Fruit fly (Drosophila melanogaster) whole organism, wandering third instar larva: ENCODE results near the gene CG46309.
A peak's percentile ranks its signal among the peaks of the same experiment; 100 is the strongest.

ENCODE experiments used
- Abd-B ChIP-seq: fragments of >200 bp; optimal IDR thresholded peaks from 2 replicates; lab custom pipeline; 2017; ENCODE audit warnings: missing biosample characterization, missing genetic modification characterization
- CG9705 ChIP-seq: fragments of 200-800 bp; sonication (Bioruptor generic); optimal IDR thresholded peaks from 2 replicates; lab custom pipeline; 2018; ENCODE audit warnings: missing biosample characterization, mild to moderate bottlenecking, missing genetic modification characterization
- HLH106 ChIP-seq: fragments of 200-800 bp; optimal IDR thresholded peaks from 3 replicates; lab custom pipeline; 2019; ENCODE audit warnings: missing biosample characterization, mild to moderate bottlenecking, missing genetic modification characterization, moderate library complexity
- Hr78 ChIP-seq: fragments of >200 bp; optimal IDR thresholded peaks from 2 replicates; lab custom pipeline; 2017; ENCODE audit warnings: missing biosample characterization, missing genetic modification characterization
- Mio ChIP-seq: sonication (Bioruptor generic); optimal IDR thresholded peaks from 2 replicates; lab custom pipeline; 2016; ENCODE audit warnings: missing biosample characterization, missing genetic modification characterization
- Vsx2 ChIP-seq: fragments of 200-300, 225-300 bp; sonication (Bioruptor generic); optimal IDR thresholded peaks from 2 replicates; lab custom pipeline; 2018; ENCODE audit warnings: missing biosample characterization, missing genetic modification characterization; ENCODE audit not compliant: partially characterized antibody
- ey ChIP-seq: fragments of 200-800 bp; sonication (Bioruptor generic); optimal IDR thresholded peaks from 2 replicates; lab custom pipeline; 2016; ENCODE audit warnings: missing biosample characterization, missing genetic modification characterization
- lola ChIP-seq: fragments of >200 bp; optimal IDR thresholded peaks from 2 replicates; lab custom pipeline; 2017; ENCODE audit warnings: missing biosample characterization, missing genetic modification characterization
- pan ChIP-seq: fragments of >200 bp; optimal IDR thresholded peaks from 2 replicates; lab custom pipeline; 2017
- psq ChIP-seq: fragments of 200-800 bp; sonication (Bioruptor generic); optimal IDR thresholded peaks from 3 replicates; lab custom pipeline; 2017; ENCODE audit warnings: missing biosample characterization, mild to moderate bottlenecking, missing genetic modification characterization, moderate library complexity
- tai ChIP-seq: sonication (Bioruptor generic); optimal IDR thresholded peaks from 2 replicates; lab custom pipeline; 2016; ENCODE audit warnings: missing biosample characterization, missing genetic modification characterization
- woc ChIP-seq: sonication (Bioruptor generic); optimal IDR thresholded peaks from 2 replicates; lab custom pipeline; 2016; ENCODE audit warnings: missing biosample characterization, mild to moderate bottlenecking, missing genetic modification characterization

dm6 chr2L:16285692-16286359 is 34.2 kb upstream of the CG46309 start:
- TF ChIP-seq Abd-B (GFP tag; lab: Kevin White, UChicago) (no peak), ey (GFP tag; lab: Kevin White, UChicago) (peak; percentile 89), Vsx2 (GFP tag; lab: Kevin White, UChicago) (no peak), CG9705 (GFP tag; lab: Kevin White, UChicago) (peak; percentile 63), HLH106 (tag; lab: Kevin White, UChicago) (peak; percentile 92), psq (GFP tag; lab: Kevin White, UChicago) (peak; percentile 74), Mio (peak; percentile 17), Hr78 (GFP tag; lab: Kevin White, UChicago) (no peak), woc (GFP tag; lab: Kevin White, UChicago) (no peak), pan (lab: Kevin White, UChicago) (no peak), lola (no peak), tai (GFP tag; lab: Kevin White, UChicago) (peak; percentile 71)
